Worm (Caenorhabditis elegans): ENCODE data around the gene gcy-21.

- TF ChIP-seq aptf-2 (GFP tag; conservative IDR thresholded peaks at IDR 0.05) = no peak
- no peak for TF ChIP-seq hlh-12 (tag; optimal IDR thresholded peaks at IDR 0.05)
- TF ChIP-seq him-1 (tag; optimal IDR thresholded peaks at IDR 0.05) = no peak
- TF ChIP-seq hrde-1 (tag; optimal IDR thresholded peaks at IDR 0.05; ENCODE audit: borderline replicate concordance) = no peak
- no peak for TF ChIP-seq pha-4 (tag; optimal IDR thresholded peaks at IDR 0.05)
- no peak for TF ChIP-seq ama-1 (optimal IDR thresholded peaks at IDR 0.05)
- TF ChIP-seq ama-1 (GFP tag; optimal IDR thresholded peaks at IDR 0.05) = no peak
- no peak for TF ChIP-seq F52B5.7 (tag; optimal IDR thresholded peaks at IDR 0.05)
- TF ChIP-seq madf-6 (GFP tag; IDR thresholded peaks at IDR 0.05) = no peak
- TF ChIP-seq Y79H2A.3 (GFP tag; conservative IDR thresholded peaks at IDR 0.05) = no peak
- no peak for TF ChIP-seq tlf-1 (GFP tag; optimal IDR thresholded peaks at IDR 0.05)
- no peak for TF ChIP-seq F39B2.1 (GFP tag; IDR thresholded peaks at IDR 0.05)
- no peak for TF ChIP-seq unc-62 (GFP tag; optimal IDR thresholded peaks at IDR 0.05)
- TF ChIP-seq dox-1 (GFP tag; IDR thresholded peaks at IDR 0.05) = no peak
Observed at ce11 chrII:2611009-2611408, 48.5 kb upstream of the gcy-21 start.
